Worm (Caenorhabditis elegans): ENCODE data around the gene F32E10.9.

ce11 chrIV:7520841-7521240 lies 42.9 kb downstream of the F32E10.9 start:
- TF ChIP-seq ama-1 (optimal IDR thresholded peaks at IDR 0.05) = no peak
- TF ChIP-seq pag-3 (tag; optimal IDR thresholded peaks at IDR 0.05; ENCODE audit: borderline replicate concordance, insufficient read depth) = no peak
- TF ChIP-seq fos-1 (tag; optimal IDR thresholded peaks at IDR 0.05) = no peak
